Worm (Caenorhabditis elegans) whole organism, midembryonic: Measurements from ENCODE around the gene paml-1.

ENCODE experiments used
- cog-1 ChIP-seq: sonication (generic microtip); optimal IDR thresholded peaks from 2 replicates; lab custom pipeline; 2016; ENCODE audit warnings: missing genetic modification characterization, missing compliant biosample characterization
- flt-1 ChIP-seq: fragments of 200-800 bp; sonication (Bioruptor generic); IDR thresholded peaks from 2 replicates; pipeline ENCODE4 v1.3.6; 2022; ENCODE audit warnings: missing genetic modification characterization, missing compliant biosample characterization
- klf-2 ChIP-seq: fragments of 200-800 bp; sonication (Bioruptor generic); conservative IDR thresholded peaks from 2 replicates; pipeline ENCODE4 v1.3.6; 2022; ENCODE audit warnings: missing genetic modification reagents, missing genetic modification characterization, missing compliant biosample characterization
- med-1 ChIP-seq: sonication (generic microtip); optimal IDR thresholded peaks from 2 replicates; lab custom pipeline; 2017; ENCODE audit warnings: missing genetic modification characterization, mild to moderate bottlenecking, missing compliant biosample characterization, antibody characterized with exemption, missing genetic modification reagents; ENCODE audit not compliant: insufficient read depth
- ref-1 ChIP-seq: fragments of 200-800 bp; sonication (Bioruptor generic); conservative IDR thresholded peaks from 2 replicates; pipeline ENCODE4 v1.3.6; 2022; ENCODE audit warnings: missing genetic modification reagents, missing genetic modification characterization, missing compliant biosample characterization
- ztf-29 ChIP-seq: fragments of 200-800 bp; sonication (Bioruptor generic); IDR thresholded peaks from 2 replicates; pipeline ENCODE4 v1.3.6; 2022; ENCODE audit warnings: missing genetic modification reagents, missing genetic modification characterization, missing compliant biosample characterization

ce11 chrIII:10271807-10272206 lies 37.9 kb upstream of the paml-1 start:
- TF ChIP-seq cog-1 (no peak), flt-1 (GFP tag; lab: Robert Waterston, UW) (no peak), ztf-29 (GFP tag; lab: Robert Waterston, UW) (no peak), med-1 (GFP tag; lab: Kevin White, UChicago) (no peak), ref-1 (GFP tag; lab: Robert Waterston, UW) (no peak), klf-2 (GFP tag; lab: Robert Waterston, UW) (no peak)
